Fruit fly (Drosophila melanogaster) whole organism, embryonic: ENCODE results near the gene CG7362.

Experiments used
- Adf1 ChIP-seq: fragments of 200-800 bp; sonication (Bioruptor generic); IDR thresholded peaks from 2 replicates; pipeline ENCODE4 v1.3.6; 2022; ENCODE audit warnings: missing biosample characterization, missing genetic modification characterization
- Atf6 ChIP-seq: fragments of 200-800 bp; sonication (Bioruptor generic); IDR thresholded peaks from 2 replicates; pipeline ENCODE4 v1.3.6; 2022; ENCODE audit warnings: missing biosample characterization, missing genetic modification characterization
- BtbVII ChIP-seq: fragments of 200-800 bp; sonication (Bioruptor generic); optimal IDR thresholded peaks from 3 replicates; lab custom pipeline; 2017; ENCODE audit warnings: missing biosample characterization, mild to moderate bottlenecking, missing genetic modification characterization
- CG11504 ChIP-seq: fragments of 200-800 bp; sonication (Bioruptor generic); optimal IDR thresholded peaks from 3 replicates; lab custom pipeline; 2019; ENCODE audit warnings: missing biosample characterization, mild to moderate bottlenecking, missing genetic modification characterization, moderate library complexity
- CG12071 ChIP-seq: fragments of 200-800 bp; sonication (Bioruptor generic); optimal IDR thresholded peaks from 3 replicates; lab custom pipeline; 2018; ENCODE audit warnings: missing biosample characterization, mild to moderate bottlenecking, missing genetic modification characterization
- CG12155 ChIP-seq: fragments of 200-800 bp; sonication (Bioruptor generic); optimal IDR thresholded peaks from 3 replicates; lab custom pipeline; 2016; ENCODE audit warnings: missing biosample characterization, missing genetic modification characterization
- CG12942 ChIP-seq: fragments of 200-800 bp; sonication (Bioruptor generic); optimal IDR thresholded peaks from 3 replicates; lab custom pipeline; 2016; ENCODE audit warnings: missing biosample characterization, missing genetic modification characterization
- CG13287 ChIP-seq: fragments of 200-800 bp; sonication (Bioruptor generic); IDR thresholded peaks from 2 replicates; pipeline ENCODE4 v1.3.6; 2022; ENCODE audit warnings: missing biosample characterization, missing genetic modification characterization; ENCODE audit not compliant: partially characterized antibody
- CG14710 ChIP-seq: fragments of 200-800 bp; sonication (Bioruptor generic); optimal IDR thresholded peaks from 3 replicates; lab custom pipeline; 2019; ENCODE audit warnings: missing biosample characterization, mild to moderate bottlenecking, missing genetic modification characterization, moderate library complexity
- CG14965 ChIP-seq: fragments of 200-800 bp; sonication (Bioruptor generic); optimal IDR thresholded peaks from 2 replicates; lab custom pipeline; 2016; ENCODE audit warnings: missing biosample characterization, missing genetic modification characterization, borderline replicate concordance
- CG1529 ChIP-seq: fragments of 200-800 bp; sonication (Bioruptor generic); optimal IDR thresholded peaks from 3 replicates; lab custom pipeline; 2018; ENCODE audit warnings: missing biosample characterization, missing genetic modification characterization
- CG1792 ChIP-seq: fragments of 200-800 bp; sonication (Bioruptor generic); optimal IDR thresholded peaks from 2 replicates; lab custom pipeline; 2016; ENCODE audit warnings: missing biosample characterization, missing genetic modification characterization
- CG18262 ChIP-seq: fragments of 200-800 bp; optimal IDR thresholded peaks from 3 replicates; lab custom pipeline; 2019; ENCODE audit warnings: missing biosample characterization, mild to moderate bottlenecking, missing genetic modification characterization, moderate library complexity
- CG2712 ChIP-seq: fragments of 200-800 bp; optimal IDR thresholded peaks from 3 replicates; lab custom pipeline; 2019; ENCODE audit warnings: missing biosample characterization, mild to moderate bottlenecking, missing genetic modification characterization, moderate library complexity
- CG30431 ChIP-seq: fragments of 200-800 bp; sonication (Bioruptor generic); optimal IDR thresholded peaks from 2 replicates; lab custom pipeline; 2017; ENCODE audit warnings: missing biosample characterization, missing genetic modification characterization
- CG31388 ChIP-seq: fragments of 200-800 bp; sonication (Bioruptor generic); optimal IDR thresholded peaks from 2 replicates; lab custom pipeline; 2016; ENCODE audit warnings: missing biosample characterization, missing genetic modification characterization
- CG32772 ChIP-seq: fragments of 200-800 bp; sonication (Bioruptor generic); IDR thresholded peaks from 2 replicates; pipeline ENCODE4 v1.3.6; 2022; ENCODE audit warnings: missing biosample characterization, missing genetic modification characterization
- CG33557 ChIP-seq: fragments of 200-800 bp; sonication (Bioruptor generic); optimal IDR thresholded peaks from 2 replicates; lab custom pipeline; 2019; ENCODE audit warnings: missing biosample characterization, mild to moderate bottlenecking, missing genetic modification characterization, moderate library complexity
- CG3726 ChIP-seq: fragments of 200-800 bp; sonication (Bioruptor generic); IDR thresholded peaks from 3 replicates; pipeline ENCODE4, ENCODE4 v1.3.6; 2022; ENCODE audit warnings: missing biosample characterization, missing genetic modification characterization
- CG5953 ChIP-seq: fragments of 200-800 bp; sonication (Bioruptor generic); IDR thresholded peaks from 2 replicates; pipeline ENCODE4 v1.3.6; 2022; ENCODE audit warnings: missing biosample characterization, missing genetic modification characterization
- CG6175 ChIP-seq: fragments of 200-800 bp; sonication (Bioruptor generic); IDR thresholded peaks from 3 replicates; pipeline ENCODE4 v1.3.6; 2022; ENCODE audit warnings: missing biosample characterization, missing genetic modification characterization
- CG6689 ChIP-seq: fragments of 200-800 bp; sonication (Bioruptor generic); IDR thresholded peaks from 2 replicates; pipeline ENCODE4 v1.3.6; 2022; ENCODE audit warnings: missing biosample characterization, missing genetic modification characterization
- CG9797 ChIP-seq: fragments of 200-800 bp; sonication (Bioruptor generic); optimal IDR thresholded peaks from 3 replicates; lab custom pipeline; 2018; ENCODE audit warnings: missing biosample characterization, mild to moderate bottlenecking, missing genetic modification characterization
- H15 ChIP-seq: fragments of 200-800 bp; sonication (Bioruptor generic); IDR thresholded peaks from 3 replicates; pipeline ENCODE4 v1.3.6; 2022; ENCODE audit warnings: missing biosample characterization, missing genetic modification characterization
- HLH4C ChIP-seq: fragments of 200-800 bp; sonication (Bioruptor generic); IDR thresholded peaks from 3 replicates; pipeline ENCODE4 v1.3.6; 2022; ENCODE audit warnings: missing biosample characterization, missing genetic modification characterization; ENCODE audit not compliant: partially characterized antibody
- Hsf ChIP-seq: fragments of 200-800 bp; sonication (Bioruptor generic); optimal IDR thresholded peaks from 3 replicates; lab custom pipeline; 2016; ENCODE audit warnings: missing biosample characterization, missing genetic modification characterization
- Lpt ChIP-seq: fragments of >200 bp; optimal IDR thresholded peaks from 2 replicates; lab custom pipeline; 2018; ENCODE audit warnings: missing biosample characterization, missing genetic modification characterization
- Meics ChIP-seq: fragments of 200-800 bp; sonication (Bioruptor generic); optimal IDR thresholded peaks from 2 replicates; lab custom pipeline; 2017; ENCODE audit warnings: missing biosample characterization, mild to moderate bottlenecking, missing genetic modification characterization
- Rx ChIP-seq: fragments of 200-800 bp; sonication (Bioruptor generic); IDR thresholded peaks from 2 replicates; pipeline ENCODE4 v1.3.6; 2022; ENCODE audit warnings: missing biosample characterization, missing genetic modification characterization
- Sox100B ChIP-seq: fragments of 200-800 bp; sonication (Bioruptor generic); optimal IDR thresholded peaks from 3 replicates; lab custom pipeline; 2018; ENCODE audit warnings: missing biosample characterization, mild to moderate bottlenecking, missing genetic modification characterization
- Taf1 ChIP-seq: fragments of 200-800 bp; sonication (Bioruptor generic); IDR thresholded peaks from 2 replicates; pipeline ENCODE4 v1.3.6; 2022; ENCODE audit warnings: missing biosample characterization, missing genetic modification characterization
- bigmax ChIP-seq: fragments of 200-800 bp; sonication (Bioruptor generic); optimal IDR thresholded peaks from 2 replicates; lab custom pipeline; 2018; ENCODE audit warnings: missing biosample characterization, mild to moderate bottlenecking, missing genetic modification characterization
- cas ChIP-seq: fragments of 200-800 bp; sonication (Bioruptor generic); IDR thresholded peaks from 2 replicates; pipeline ENCODE4 v1.3.6; 2022; ENCODE audit warnings: missing biosample characterization, missing genetic modification characterization
- chinmo ChIP-seq: fragments of 200-800 bp; sonication (Bioruptor generic); IDR thresholded peaks from 4 replicates; pipeline ENCODE4 v1.3.6; 2022; ENCODE audit warnings: missing biosample characterization, missing genetic modification characterization; ENCODE audit not compliant: partially characterized antibody
- en ChIP-seq: fragments of 200-800 bp; sonication (Bioruptor generic); optimal IDR thresholded peaks from 2 replicates; lab custom pipeline; 2016; ENCODE audit warnings: missing biosample characterization, missing genetic modification characterization
- esg ChIP-seq: fragments of 200-800 bp; sonication (Bioruptor generic); conservative IDR thresholded peaks from 2 replicates; pipeline ENCODE4 v1.3.6; 2022; ENCODE audit warnings: missing biosample characterization, missing genetic modification characterization
- fu2 ChIP-seq: fragments of 200-800 bp; sonication (Bioruptor generic); optimal IDR thresholded peaks from 2 replicates; lab custom pipeline; 2016; ENCODE audit warnings: missing biosample characterization, missing genetic modification characterization
- gcm2 ChIP-seq: fragments of 200-800 bp; sonication (Bioruptor generic); optimal IDR thresholded peaks from 2 replicates; lab custom pipeline; 2016; ENCODE audit warnings: missing biosample characterization, missing genetic modification characterization
- gsb ChIP-seq: fragments of 200-800 bp; sonication (Bioruptor generic); IDR thresholded peaks from 2 replicates; pipeline ENCODE4 v1.3.6; 2022; ENCODE audit warnings: missing biosample characterization, missing genetic modification characterization
- h ChIP-seq: fragments of >200 bp; optimal IDR thresholded peaks from 2 replicates; lab custom pipeline; 2017
- mld ChIP-seq: fragments of 200-800 bp; sonication (Bioruptor generic); IDR thresholded peaks from 3 replicates; pipeline ENCODE4 v1.3.6; 2022; ENCODE audit warnings: missing biosample characterization, missing genetic modification characterization; ENCODE audit not compliant: partially characterized antibody
- nau ChIP-seq: fragments of 200-800 bp; sonication (Bioruptor generic); optimal IDR thresholded peaks from 3 replicates; lab custom pipeline; 2017; ENCODE audit warnings: missing biosample characterization, mild to moderate bottlenecking, missing genetic modification characterization, missing genetic modification reagents
- org-1 ChIP-seq: fragments of 200-800 bp; sonication (Bioruptor generic); optimal IDR thresholded peaks from 2 replicates; lab custom pipeline; 2017; ENCODE audit warnings: missing biosample characterization, missing genetic modification characterization
- otp ChIP-seq: fragments of 200-800 bp; sonication (Bioruptor generic); IDR thresholded peaks from 3 replicates; pipeline ENCODE4, ENCODE4 v1.3.6; 2022; ENCODE audit warnings: missing biosample characterization, missing genetic modification characterization
- pnt ChIP-seq: fragments of 200-800 bp; sonication (Bioruptor generic); optimal IDR thresholded peaks from 3 replicates; lab custom pipeline; 2016; ENCODE audit warnings: missing biosample characterization, missing genetic modification characterization
- rib ChIP-seq: fragments of 200-800 bp; sonication (Bioruptor generic); IDR thresholded peaks from 2 replicates; pipeline ENCODE4 v1.3.6; 2022; ENCODE audit warnings: missing biosample characterization, missing genetic modification characterization
- wdn ChIP-seq: fragments of 200-800 bp; sonication (Bioruptor generic); IDR thresholded peaks from 2 replicates; pipeline ENCODE4 v1.3.6; 2022; ENCODE audit warnings: missing biosample characterization, missing genetic modification characterization
- zen ChIP-seq: fragments of 200-800 bp; sonication (Bioruptor generic); optimal IDR thresholded peaks from 3 replicates; lab custom pipeline; 2018; ENCODE audit warnings: missing biosample characterization, mild to moderate bottlenecking, missing genetic modification characterization, moderate library complexity
- zen2 ChIP-seq: fragments of 200-800 bp; sonication (Bioruptor generic); IDR thresholded peaks from 3 replicates; pipeline ENCODE4 v1.3.6; 2022; ENCODE audit warnings: missing biosample characterization, missing genetic modification characterization; ENCODE audit not compliant: partially characterized antibody

Gene CG7362

dm6 chr3R:14737894-14738860, 16.1 kb downstream of the CG7362 start (continued):
- TF ChIP-seq CG32772 (GFP tag; lab: Robert Waterston, UW): peak; percentile 96
- TF ChIP-seq pnt (GFP tag; lab: Kevin White, UChicago): peak; percentile 95
- peak; percentile 91 for TF ChIP-seq gsb (GFP tag; lab: Robert Waterston, UW)
- TF ChIP-seq org-1 (GFP tag; lab: Kevin White, UChicago): peak; percentile 92
- peak; percentile 77 for TF ChIP-seq CG33557 (GFP tag; lab: Kevin White, UChicago)
- peak; percentile 4 for TF ChIP-seq bigmax (GFP tag; lab: Kevin White, UChicago)
- TF ChIP-seq CG9797 (GFP tag; lab: Kevin White, UChicago): no peak
- peak; percentile 90 for TF ChIP-seq cas (GFP tag; lab: Robert Waterston, UW)
- peak; percentile 92 for TF ChIP-seq Meics (GFP tag; lab: Kevin White, UChicago)
- TF ChIP-seq CG14965 (GFP tag; lab: Kevin White, UChicago): peak; percentile 75
- peak; percentile 93 for TF ChIP-seq zen (tag; lab: Kevin White, UChicago)
- TF ChIP-seq nau (GFP tag; lab: Kevin White, UChicago): peak; percentile 84
- TF ChIP-seq fu2: peak; percentile 80
- TF ChIP-seq Adf1: peak; percentile 59
- TF ChIP-seq gcm2: peak; percentile 91
- TF ChIP-seq mld (GFP tag; lab: Robert Waterston, UW): no peak
- peak; percentile 89 for TF ChIP-seq CG5953 (GFP tag; lab: Robert Waterston, UW)
- no peak for TF ChIP-seq CG13287
- TF ChIP-seq CG14710 (tag; lab: Kevin White, UChicago): peak; percentile 91
- peak; percentile 96 for TF ChIP-seq Hsf (GFP tag; lab: Kevin White, UChicago)
- TF ChIP-seq CG11504 (tag; lab: Kevin White, UChicago): peak; percentile 95
- peak; percentile 89 for TF ChIP-seq wdn (GFP tag; lab: Robert Waterston, UW)
- TF ChIP-seq Lpt (GFP tag; lab: Kevin White, UChicago): no peak
- TF ChIP-seq CG6175 (GFP tag; lab: Robert Waterston, UW): peak; percentile 92
- TF ChIP-seq CG31388 (GFP tag; lab: Kevin White, UChicago): peak; percentile 87
- peak; percentile 95 for TF ChIP-seq esg (GFP tag; lab: Robert Waterston, UW)
- TF ChIP-seq CG1792: peak; percentile 88
- peak; percentile 93 for TF ChIP-seq CG1529
- TF ChIP-seq CG3726 (GFP tag; lab: Robert Waterston, UW): peak; percentile 94; the same call in 1 of the 3 replicates
- peak; percentile 95 for TF ChIP-seq CG2712 (tag; lab: Kevin White, UChicago)
- peak; percentile 97 for TF ChIP-seq otp
- peak; percentile 92 for TF ChIP-seq Rx
- no peak for TF ChIP-seq zen2 (GFP tag; lab: Robert Waterston, UW)
- TF ChIP-seq Sox100B: peak; percentile 91
- TF ChIP-seq CG12071 (GFP tag; lab: Kevin White, UChicago): peak; percentile 91
- no peak for TF ChIP-seq h (lab: Kevin White, UChicago)
- TF ChIP-seq Taf1 (GFP tag; lab: Robert Waterston, UW): peak; percentile 86
- TF ChIP-seq Atf6: peak; percentile 93
- peak; percentile 94 for TF ChIP-seq CG18262 (tag; lab: Kevin White, UChicago)
- TF ChIP-seq BtbVII (GFP tag; lab: Kevin White, UChicago): peak; percentile 89
- peak; percentile 89 for TF ChIP-seq CG12155 (GFP tag; lab: Kevin White, UChicago)
- peak; percentile 98 for TF ChIP-seq chinmo (GFP tag; lab: Robert Waterston, UW)
- peak; percentile 92 for TF ChIP-seq CG12942 (GFP tag; lab: Kevin White, UChicago)
- no peak for TF ChIP-seq HLH4C
- peak; percentile 85 for TF ChIP-seq en (GFP tag; lab: Kevin White, UChicago)
- peak; percentile 91 for TF ChIP-seq CG30431 (GFP tag; lab: Kevin White, UChicago)
- peak; percentile 95 for TF ChIP-seq CG6689
- peak; percentile 93 for TF ChIP-seq H15
- peak; percentile 93 for TF ChIP-seq rib (GFP tag; lab: Robert Waterston, UW)
